Fruit fly (Drosophila melanogaster) whole organism, embryonic: ENCODE data around the gene Rh2.

Experiments used
- Antp ChIP-seq: fragments of 200-800 bp; sonication (Bioruptor generic); optimal IDR thresholded peaks from 3 replicates; lab custom pipeline; 2016; ENCODE audit warnings: missing biosample characterization, missing genetic modification characterization
- B-H2 ChIP-seq: fragments of 200-800 bp; sonication (Bioruptor generic); optimal IDR thresholded peaks from 2 replicates; lab custom pipeline; 2018; ENCODE audit warnings: missing biosample characterization, mild to moderate bottlenecking, missing genetic modification characterization
- Bgb ChIP-seq: fragments of 200-800 bp; sonication (Bioruptor generic); IDR thresholded peaks from 2 replicates; pipeline ENCODE4 v1.3.6; 2022; ENCODE audit warnings: missing biosample characterization, missing genetic modification characterization; ENCODE audit not compliant: partially characterized antibody
- CG10267 ChIP-seq: fragments of 200-800 bp; sonication (Bioruptor generic); optimal IDR thresholded peaks from 2 replicates; lab custom pipeline; 2018; ENCODE audit warnings: missing biosample characterization, mild to moderate bottlenecking, missing genetic modification characterization, moderate library complexity
- CG11504 ChIP-seq: fragments of 200-800 bp; sonication (Bioruptor generic); optimal IDR thresholded peaks from 3 replicates; lab custom pipeline; 2019; ENCODE audit warnings: missing biosample characterization, mild to moderate bottlenecking, missing genetic modification characterization, moderate library complexity
- CG12769 ChIP-seq: fragments of 200-800 bp; sonication (Bioruptor generic); optimal IDR thresholded peaks from 2 replicates; lab custom pipeline; 2019; ENCODE audit warnings: missing biosample characterization, mild to moderate bottlenecking, missing genetic modification characterization, moderate library complexity
- CG13123 ChIP-seq: fragments of 200-800 bp; sonication (Bioruptor generic); optimal IDR thresholded peaks from 2 replicates; lab custom pipeline; 2016; ENCODE audit warnings: missing biosample characterization, missing genetic modification characterization
- CG13624 ChIP-seq: fragments of 200-800 bp; sonication (Bioruptor generic); optimal IDR thresholded peaks from 2 replicates; lab custom pipeline; 2016; ENCODE audit warnings: missing biosample characterization, missing genetic modification characterization
- CG13894 ChIP-seq: fragments of 200-800 bp; sonication (Bioruptor generic); optimal IDR thresholded peaks from 3 replicates; lab custom pipeline; 2018; ENCODE audit warnings: missing biosample characterization, mild to moderate bottlenecking, missing genetic modification characterization, moderate library complexity
- CG15269 ChIP-seq: fragments of 200-800 bp; sonication (Bioruptor generic); optimal IDR thresholded peaks from 2 replicates; lab custom pipeline; 2018; ENCODE audit warnings: missing biosample characterization, mild to moderate bottlenecking, missing genetic modification characterization, moderate library complexity
- CG15514 ChIP-seq: fragments of 200-800 bp; sonication (Bioruptor generic); optimal IDR thresholded peaks from 3 replicates; lab custom pipeline; 2017; ENCODE audit warnings: missing biosample characterization, missing genetic modification characterization, mild to moderate bottlenecking, moderate library complexity, missing genetic modification reagents
- CG16813 ChIP-seq: fragments of 200-800 bp; sonication (Bioruptor generic); IDR thresholded peaks from 3 replicates; pipeline ENCODE4 v1.3.6; 2022; ENCODE audit warnings: missing biosample characterization, missing genetic modification characterization; ENCODE audit not compliant: partially characterized antibody
- CG17829 ChIP-seq: fragments of 200-800 bp; optimal IDR thresholded peaks from 2 replicates; lab custom pipeline; 2019; ENCODE audit warnings: missing biosample characterization, mild to moderate bottlenecking, missing genetic modification characterization, moderate library complexity
- CG2199 ChIP-seq: fragments of 200-800 bp; sonication (Bioruptor generic); IDR thresholded peaks from 3 replicates; pipeline ENCODE4 v1.3.6; 2022; ENCODE audit warnings: missing biosample characterization, missing genetic modification characterization
- CG31224 ChIP-seq: fragments of 200-800 bp; sonication (Bioruptor generic); IDR thresholded peaks from 2 replicates; pipeline ENCODE4 v1.3.6; 2022; ENCODE audit warnings: missing biosample characterization, missing genetic modification characterization
- CG3163 ChIP-seq: fragments of 200-800 bp; sonication (Bioruptor generic); optimal IDR thresholded peaks from 3 replicates; lab custom pipeline; 2016; ENCODE audit warnings: missing biosample characterization, missing genetic modification characterization
- CG32767 ChIP-seq: fragments of 200-800 bp; sonication (Bioruptor generic); IDR thresholded peaks from 2 replicates; pipeline ENCODE4 v1.3.6; 2022; ENCODE audit warnings: missing biosample characterization, missing genetic modification characterization
- CG34376 ChIP-seq: fragments of 200-800 bp; sonication (Bioruptor generic); optimal IDR thresholded peaks from 2 replicates; lab custom pipeline; 2018; ENCODE audit warnings: missing biosample characterization, mild to moderate bottlenecking, missing genetic modification characterization
- CG7928 ChIP-seq: fragments of 200-800 bp; sonication (Bioruptor generic); optimal IDR thresholded peaks from 2 replicates; lab custom pipeline; 2017; ENCODE audit warnings: missing biosample characterization, mild to moderate bottlenecking, missing genetic modification characterization
- CG7987 ChIP-seq: fragments of 200-800 bp; sonication (Bioruptor generic); optimal IDR thresholded peaks from 2 replicates; lab custom pipeline; 2018; ENCODE audit warnings: missing biosample characterization, mild to moderate bottlenecking, missing genetic modification characterization, moderate library complexity
- CG9932 ChIP-seq: fragments of 200-800 bp; sonication (Bioruptor generic); IDR thresholded peaks from 2 replicates; pipeline ENCODE4 v1.3.6; 2022; ENCODE audit warnings: missing biosample characterization, missing genetic modification characterization
- CHES-1-like ChIP-seq: fragments of 200-800 bp; sonication (Bioruptor generic); optimal IDR thresholded peaks from 2 replicates; lab custom pipeline; 2016; ENCODE audit warnings: missing biosample characterization, missing genetic modification characterization
- CrebB ChIP-seq: fragments of 200-800 bp; sonication (Bioruptor generic); optimal IDR thresholded peaks from 3 replicates; lab custom pipeline; 2018; ENCODE audit warnings: missing biosample characterization, mild to moderate bottlenecking, missing genetic modification characterization
- Deaf1 ChIP-seq: fragments of 200-800 bp; optimal IDR thresholded peaks from 3 replicates; lab custom pipeline; 2019; ENCODE audit warnings: missing biosample characterization, mild to moderate bottlenecking, missing genetic modification characterization, moderate library complexity
- Dip3 ChIP-seq: fragments of 200-800 bp; sonication (Bioruptor generic); optimal IDR thresholded peaks from 3 replicates; lab custom pipeline; 2016; ENCODE audit warnings: missing biosample characterization, missing genetic modification characterization
- H2.0 ChIP-seq: fragments of 200-800 bp; sonication (Bioruptor generic); IDR thresholded peaks from 2 replicates; pipeline ENCODE4 v1.3.6; 2022; ENCODE audit warnings: missing biosample characterization, missing genetic modification characterization
- Hmr ChIP-seq: fragments of 200-800 bp; sonication (Bioruptor generic); optimal IDR thresholded peaks from 3 replicates; lab custom pipeline; 2017; ENCODE audit warnings: mild to moderate bottlenecking, missing biosample characterization, missing genetic modification reagents, missing genetic modification characterization
- Stat92E ChIP-seq, 3 experiments: fragments of >200 bp in 2 of 3; fragments of 200-800 bp in 1 of 3; sonication (Bioruptor generic) in 1 of 3; optimal IDR thresholded peaks; 2 replicates each; lab custom pipeline; 2017 to 2019; ENCODE audit warnings: missing biosample characterization in 3 of 3, missing genetic modification characterization in 3 of 3, mild to moderate bottlenecking in 1 of 3, moderate library complexity in 1 of 3
- Usf ChIP-seq: fragments of 200-800 bp; sonication (Bioruptor generic); optimal IDR thresholded peaks from 2 replicates; lab custom pipeline; 2017; ENCODE audit warnings: missing genotype, missing biosample characterization, missing genetic modification characterization
- cg ChIP-seq: fragments of 200-800 bp; sonication (Bioruptor generic); optimal IDR thresholded peaks from 3 replicates; lab custom pipeline; 2019; ENCODE audit warnings: missing biosample characterization, mild to moderate bottlenecking, missing genetic modification characterization, moderate library complexity
- chinmo ChIP-seq: fragments of 200-800 bp; sonication (Bioruptor generic); IDR thresholded peaks from 4 replicates; pipeline ENCODE4 v1.3.6; 2022; ENCODE audit warnings: missing biosample characterization, missing genetic modification characterization; ENCODE audit not compliant: partially characterized antibody
- ci ChIP-seq: fragments of 200-800 bp; sonication (Bioruptor generic); IDR thresholded peaks from 3 replicates; pipeline ENCODE4 v1.3.6; 2022; ENCODE audit warnings: missing biosample characterization, missing genetic modification characterization
- corto ChIP-seq: fragments of 200-800 bp; sonication (Bioruptor generic); optimal IDR thresholded peaks from 2 replicates; lab custom pipeline; 2016; ENCODE audit warnings: missing biosample characterization, mild to moderate bottlenecking, missing genetic modification characterization, moderate library complexity
- dmrt11E ChIP-seq: fragments of 200-800 bp; sonication (Bioruptor generic); optimal IDR thresholded peaks from 3 replicates; lab custom pipeline; 2018; ENCODE audit warnings: missing biosample characterization, mild to moderate bottlenecking, missing genetic modification characterization, moderate library complexity
- fd96Cb ChIP-seq: fragments of 200-800 bp; sonication (Bioruptor generic); optimal IDR thresholded peaks from 2 replicates; lab custom pipeline; 2018; ENCODE audit warnings: missing biosample characterization, mild to moderate bottlenecking, missing genetic modification characterization, moderate library complexity
- fu2 ChIP-seq: fragments of 200-800 bp; sonication (Bioruptor generic); optimal IDR thresholded peaks from 2 replicates; lab custom pipeline; 2016; ENCODE audit warnings: missing biosample characterization, missing genetic modification characterization
- grau ChIP-seq: fragments of 200-800 bp; optimal IDR thresholded peaks from 3 replicates; lab custom pipeline; 2019; ENCODE audit warnings: missing biosample characterization, mild to moderate bottlenecking, missing genetic modification characterization, moderate library complexity
- h ChIP-seq: fragments of >200 bp; optimal IDR thresholded peaks from 2 replicates; lab custom pipeline; 2017
- jumu ChIP-seq: fragments of 200-800 bp; sonication (Bioruptor generic); optimal IDR thresholded peaks from 3 replicates; lab custom pipeline; 2016; ENCODE audit warnings: missing biosample characterization, missing genetic modification characterization
- kay ChIP-seq: fragments of 200-800 bp; sonication (Bioruptor generic); optimal IDR thresholded peaks from 2 replicates; lab custom pipeline; 2016; ENCODE audit warnings: missing biosample characterization, missing genetic modification characterization
- lola ChIP-seq, 3 experiments: fragments of >200 bp in 2 of 3; fragments of 200-800 bp in 1 of 3; sonication (Bioruptor generic) in 1 of 3; optimal IDR thresholded peaks; 2 replicates each; lab custom pipeline; 2017 to 2019; ENCODE audit warnings: missing biosample characterization in 3 of 3, missing genetic modification characterization in 3 of 3, mild to moderate bottlenecking in 1 of 3, moderate library complexity in 1 of 3
- mirr ChIP-seq: fragments of 200-800 bp; sonication (Bioruptor generic); optimal IDR thresholded peaks from 3 replicates; lab custom pipeline; 2018; ENCODE audit warnings: missing biosample characterization, mild to moderate bottlenecking, missing genetic modification characterization
- odd ChIP-seq: fragments of 200-800 bp; sonication (Bioruptor generic); optimal IDR thresholded peaks from 2 replicates; lab custom pipeline; 2017; ENCODE audit warnings: missing biosample characterization, mild to moderate bottlenecking, missing genetic modification characterization
- rib ChIP-seq: fragments of 200-800 bp; sonication (Bioruptor generic); IDR thresholded peaks from 2 replicates; pipeline ENCODE4 v1.3.6; 2022; ENCODE audit warnings: missing biosample characterization, missing genetic modification characterization
- sima ChIP-seq: fragments of 200-800 bp; sonication (Bioruptor generic); optimal IDR thresholded peaks from 2 replicates; lab custom pipeline; 2016; ENCODE audit warnings: missing biosample characterization, missing genetic modification characterization
- slbo ChIP-seq: fragments of 200-800 bp; sonication (Bioruptor generic); IDR thresholded peaks from 2 replicates; pipeline ENCODE4 v1.3.6; 2022; ENCODE audit warnings: missing biosample characterization, missing genetic modification characterization
- sna ChIP-seq: fragments of 200-800 bp; sonication (Bioruptor generic); IDR thresholded peaks from 2 replicates; pipeline ENCODE4 v1.3.6; 2022; ENCODE audit warnings: missing biosample characterization, missing genetic modification characterization; ENCODE audit not compliant: partially characterized antibody
- vvl ChIP-seq: fragments of 200-800 bp; sonication (Bioruptor generic); IDR thresholded peaks from 2 replicates; pipeline ENCODE4 v1.3.6; 2022; ENCODE audit warnings: missing biosample characterization, missing genetic modification characterization
- zfh2 ChIP-seq: fragments of 200-800 bp; sonication (Bioruptor generic); optimal IDR thresholded peaks from 2 replicates; lab custom pipeline; 2016; ENCODE audit warnings: missing biosample characterization, missing genetic modification characterization

Gene Rh2

DNA sequence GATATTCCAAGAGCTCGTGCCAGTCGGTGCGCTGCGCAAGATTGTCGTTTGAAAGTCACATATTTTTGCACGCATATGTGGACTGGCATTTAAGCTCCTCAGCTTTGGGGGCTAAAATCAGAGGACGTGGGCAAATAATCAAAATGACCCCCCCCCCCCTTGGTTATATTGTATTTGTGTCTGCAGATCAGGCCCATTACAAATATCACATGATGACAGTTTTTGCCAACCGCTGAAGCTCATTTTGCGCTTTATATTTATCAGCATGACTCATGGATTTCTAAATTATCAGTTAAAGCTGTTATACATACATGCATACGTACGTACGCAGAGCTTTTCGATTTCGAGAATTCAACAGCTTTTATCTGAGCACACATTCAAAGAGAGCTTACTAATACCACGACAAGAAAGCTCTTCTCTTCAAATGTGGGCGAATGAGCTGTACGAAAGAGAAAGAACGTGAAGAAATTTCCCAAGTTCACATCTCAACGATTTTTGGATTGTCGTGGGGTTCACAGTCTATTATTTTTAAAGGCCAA is 17.6 kb downstream of the Rh2 start (continued):
- TF ChIP-seq fu2 (GFP tag; lab: Kevin White, UChicago) (no peak), CrebB (peak; percentile 32), Hmr (GFP tag; lab: Kevin White, UChicago) (peak; percentile 43), CG7987 (GFP tag; lab: Kevin White, UChicago) (peak; percentile 69), slbo (GFP tag; lab: Robert Waterston, UW) (0 out of 2 replicates have a peak, but pooled peaks have one; percentile 15), Stat92E (GFP tag; optimal IDR thresholded peaks at IDR 0.05; lab: Kevin White, UChicago) (peak in 1 of 3 experiments; percentile 54), jumu (GFP tag; lab: Kevin White, UChicago) (no peak), CHES-1-like (GFP tag; lab: Kevin White, UChicago) (no peak), h (lab: Kevin White, UChicago) (no peak), grau (tag; lab: Kevin White, UChicago) (peak; percentile 23), CG34376 (GFP tag; lab: Kevin White, UChicago) (peak; percentile 93), sna (GFP tag; lab: Robert Waterston, UW) (no peak), CG15269 (tag; lab: Kevin White, UChicago) (peak; percentile 44), CG15514 (peak; percentile 16), ci (GFP tag; lab: Robert Waterston, UW) (no peak), CG3163 (GFP tag; lab: Kevin White, UChicago) (peak; percentile 75), CG16813 (no peak), B-H2 (GFP tag; lab: Kevin White, UChicago) (peak; percentile 57), CG12769 (peak; percentile 71), CG13894 (tag; lab: Kevin White, UChicago) (peak; percentile 88), CG11504 (tag; lab: Kevin White, UChicago) (peak; percentile 78), cg (GFP tag; lab: Kevin White, UChicago) (peak; percentile 90), CG17829 (tag; lab: Kevin White, UChicago) (no peak), Antp (GFP tag; lab: Kevin White, UChicago) (no peak), CG2199 (GFP tag; lab: Robert Waterston, UW) (peak; percentile 78; the same call in 1 of the 3 replicates), H2.0 (GFP tag; lab: Robert Waterston, UW) (no peak), chinmo (GFP tag; lab: Robert Waterston, UW) (peak; percentile 93; the same call in 3 of the 4 replicates), Usf (no peak), lola (GFP tag; optimal IDR thresholded peaks at IDR 0.05; lab: Kevin White, UChicago) (no peak), CG10267 (tag; lab: Kevin White, UChicago) (no peak), CG13123 (GFP tag; lab: Kevin White, UChicago) (no peak), Dip3 (GFP tag; lab: Kevin White, UChicago) (no peak), sima (GFP tag; lab: Kevin White, UChicago) (no peak), CG32767 (GFP tag; lab: Robert Waterston, UW) (peak; percentile 42; the same call in 1 of the 2 replicates), fd96Cb (tag; lab: Kevin White, UChicago) (no peak), CG7928 (GFP tag; lab: Kevin White, UChicago) (no peak), CG9932 (GFP tag; lab: Robert Waterston, UW) (peak; percentile 27; the same call in 1 of the 2 replicates), corto (peak; percentile 72), mirr (GFP tag; lab: Kevin White, UChicago) (peak; percentile 82), Deaf1 (tag; lab: Kevin White, UChicago) (peak; percentile 9), dmrt11E (tag; lab: Kevin White, UChicago) (no peak), kay (GFP tag; lab: Kevin White, UChicago) (peak; percentile 88), rib (GFP tag; lab: Robert Waterston, UW) (peak; percentile 88), odd (peak; percentile 14), Bgb (GFP tag; lab: Robert Waterston, UW) (0 out of 2 replicates have a peak, but pooled peaks have one; percentile 7), vvl (GFP tag; lab: Robert Waterston, UW) (peak; percentile 21; the same call in 1 of the 2 replicates), CG31224 (GFP tag; lab: Robert Waterston, UW) (no peak), zfh2 (GFP tag; lab: Kevin White, UChicago) (no peak), CG13624 (GFP tag; lab: Kevin White, UChicago) (peak; percentile 25)
